Fruit fly (Drosophila melanogaster): ENCODE results near the gene ND-B14.5A.

Gene ND-B14.5A

dm6 chrX:2141854-2142216 is 30.5 kb upstream of the ND-B14.5A start (continued):
- TF ChIP-seq Trl (optimal IDR thresholded peaks at IDR 0.05): no peak
- peak; percentile 43 for TF ChIP-seq Trl (GFP tag; optimal IDR thresholded peaks at IDR 0.05)
- peak; percentile 55 for TF ChIP-seq gem (tag; optimal IDR thresholded peaks at IDR 0.05)
- TF ChIP-seq CG11247 (GFP tag; IDR thresholded peaks at IDR 0.05): no peak
- TF ChIP-seq CG1233 (GFP tag; optimal IDR thresholded peaks at IDR 0.05): peak; percentile 60
- TF ChIP-seq nau (GFP tag; optimal IDR thresholded peaks at IDR 0.05): peak; percentile 62
- peak; percentile 38 for TF ChIP-seq fd102C (GFP tag; optimal IDR thresholded peaks at IDR 0.05)
- no peak for TF ChIP-seq ssp (GFP tag; IDR thresholded peaks at IDR 0.05)
- TF ChIP-seq CG33213 (GFP tag; optimal IDR thresholded peaks at IDR 0.05): peak; percentile 22
- TF ChIP-seq wdn (GFP tag; IDR thresholded peaks at IDR 0.05): no peak
- peak; percentile 28 for TF ChIP-seq Max (GFP tag; optimal IDR thresholded peaks at IDR 0.05)
- peak; percentile 63 for TF ChIP-seq CG43689 (GFP tag; IDR thresholded peaks at IDR 0.05)
- TF ChIP-seq tgo (GFP tag; IDR thresholded peaks at IDR 0.05): no peak; the same call in 2 of the 3 replicates
- TF ChIP-seq CG13775 (GFP tag; optimal IDR thresholded peaks at IDR 0.05): peak; percentile 19
- TF ChIP-seq CG30431 (GFP tag; optimal IDR thresholded peaks at IDR 0.05): no peak
- TF ChIP-seq CG1603 (tag; optimal IDR thresholded peaks at IDR 0.05): peak; percentile 60
- TF ChIP-seq CG15073 (GFP tag; optimal IDR thresholded peaks at IDR 0.05): no peak
- no peak for TF ChIP-seq hbn (GFP tag; IDR thresholded peaks at IDR 0.05; ENCODE audit: partially characterized antibody)
- no peak for TF ChIP-seq ac (GFP tag; optimal IDR thresholded peaks at IDR 0.05)
- no peak for TF ChIP-seq Sry-δ (GFP tag; optimal IDR thresholded peaks at IDR 0.05)
- TF ChIP-seq Xbp1 (GFP tag; optimal IDR thresholded peaks at IDR 0.05): peak; percentile 26
- TF ChIP-seq CG2712 (tag; optimal IDR thresholded peaks at IDR 0.05): peak; percentile 15
- TF ChIP-seq CG6254 (GFP tag; optimal IDR thresholded peaks at IDR 0.05): peak; percentile 3
- TF ChIP-seq CG6683 (GFP tag; optimal IDR thresholded peaks at IDR 0.05): no peak
- TF ChIP-seq pfk (GFP tag; optimal IDR thresholded peaks at IDR 0.05): peak; percentile 28
- TF ChIP-seq caup (GFP tag; optimal IDR thresholded peaks at IDR 0.05; ENCODE audit: severe bottlenecking): peak; percentile 64
- no peak for TF ChIP-seq Adf1 (GFP tag; IDR thresholded peaks at IDR 0.05)
- TF ChIP-seq knrl (GFP tag; IDR thresholded peaks at IDR 0.05; ENCODE audit: partially characterized antibody): no peak
- peak; percentile 67 for TF ChIP-seq lbe (GFP tag; optimal IDR thresholded peaks at IDR 0.05)
- TF ChIP-seq org-1 (GFP tag; optimal IDR thresholded peaks at IDR 0.05): peak; percentile 21
- peak; percentile 55 for TF ChIP-seq CrebB (tag; optimal IDR thresholded peaks at IDR 0.05)
- no peak for TF ChIP-seq sna (GFP tag; IDR thresholded peaks at IDR 0.05; ENCODE audit: partially characterized antibody)
- peak; percentile 10 for TF ChIP-seq lilli (GFP tag; optimal IDR thresholded peaks at IDR 0.05)
- peak; percentile 20 for TF ChIP-seq CG17385 (GFP tag; optimal IDR thresholded peaks at IDR 0.05)
- peak; percentile 68 for TF ChIP-seq CG2875 (GFP tag; optimal IDR thresholded peaks at IDR 0.05)
- TF ChIP-seq CG4328 (GFP tag; optimal IDR thresholded peaks at IDR 0.05): peak; percentile 2
- peak; percentile 23; the same call in 1 of the 2 replicates for TF ChIP-seq CG9215 (GFP tag; IDR thresholded peaks at IDR 0.05)
- peak; percentile 53 for TF ChIP-seq CG31365 (tag; optimal IDR thresholded peaks at IDR 0.05)
- peak; percentile 55 for TF ChIP-seq CG17359 (tag; optimal IDR thresholded peaks at IDR 0.05)
- TF ChIP-seq emc (GFP tag; optimal IDR thresholded peaks at IDR 0.05): no peak
- no peak for TF ChIP-seq CG12942 (GFP tag; optimal IDR thresholded peaks at IDR 0.05)
- TF ChIP-seq CG4282 (GFP tag; optimal IDR thresholded peaks at IDR 0.05): no peak
- TF ChIP-seq insv (GFP tag; optimal IDR thresholded peaks at IDR 0.05): peak in 1 of 2 experiments; percentile 38
- TF ChIP-seq ind (GFP tag; optimal IDR thresholded peaks at IDR 0.05): peak; percentile 50
- no peak for TF ChIP-seq ems (GFP tag; optimal IDR thresholded peaks at IDR 0.05)
- peak; percentile 66 for TF ChIP-seq sens (GFP tag)
- TF ChIP-seq Sox100B (GFP tag; optimal IDR thresholded peaks at IDR 0.05): no peak
- peak; percentile 53 for TF ChIP-seq HLHmδ (GFP tag; optimal IDR thresholded peaks at IDR 0.05)
- peak; percentile 73 for TF ChIP-seq CG6813 (GFP tag; optimal IDR thresholded peaks at IDR 0.05)
- TF ChIP-seq CG10147 (GFP tag; optimal IDR thresholded peaks at IDR 0.05): peak; percentile 34
- peak; percentile 68 for TF ChIP-seq CG4707 (GFP tag; optimal IDR thresholded peaks at IDR 0.05)
